Worm (Caenorhabditis elegans) whole organism, L4/young adult: Measurements from ENCODE around the gene hot-6.

Experiments
- W03F9.2 ChIP-seq: fragments of 150-350 bp; optimal IDR thresholded peaks from 2 replicates; lab custom pipeline; 2014; ENCODE audit warnings: missing biosample characterization, missing genetic modification characterization
- him-1 ChIP-seq: sonication (generic microtip); optimal IDR thresholded peaks from 2 replicates; lab custom pipeline; 2016; ENCODE audit warnings: missing genotype, missing genetic modification reagents, missing genetic modification characterization, missing compliant biosample characterization

- no peak for TF ChIP-seq him-1 (tag; lab: Kevin White, UChicago)
- no peak for TF ChIP-seq W03F9.2 (tag; lab: Kevin White, UChicago)
Observed at ce11 chrV:11009124-11009524, 13.6 kb downstream of the hot-6 start.
